Worm (Caenorhabditis elegans): Measurements from ENCODE around the gene Y51H7C.7.
A peak's percentile ranks its signal among the peaks of the same experiment; 100 is the strongest.

Gene Y51H7C.7

ce11 chrII:1385280-1385679 lies 17.1 kb upstream of the Y51H7C.7 start, which contains the start of gene F54D12.7:
Gene F54D12.7, minus strand, starts transcription at chrII:1385380.
- no peak for TF ChIP-seq set-16 (GFP tag; IDR thresholded peaks at IDR 0.05)
- TF ChIP-seq dmd-8 (GFP tag; IDR thresholded peaks at IDR 0.05), result no peak

DNA sequence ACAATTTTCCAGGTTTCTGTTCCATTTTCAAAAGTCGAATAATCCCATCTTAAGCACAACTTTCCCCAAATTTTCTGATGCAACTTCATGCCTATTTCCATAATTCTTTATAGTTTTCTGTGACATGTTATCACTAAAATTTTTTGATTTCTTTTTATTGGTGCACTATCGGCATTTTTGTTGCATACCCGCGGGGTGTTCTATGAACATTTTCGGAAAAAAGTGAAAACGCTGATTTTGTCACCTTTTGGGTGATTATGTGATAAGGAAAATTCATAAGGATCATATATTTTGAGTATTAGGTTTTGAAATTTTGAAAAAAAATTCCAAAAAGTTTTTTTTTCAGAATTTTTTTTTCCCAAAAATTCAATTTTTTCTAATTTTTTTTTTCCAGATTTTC lies 15.9 kb upstream of the Y51H7C.7 start, which contains the start of gene aat-7:
TSS of gene aat-7 (plus strand) at position 393 of the 400 bp plus-strand sequence.
- TF ChIP-seq nhr-111 (GFP tag; optimal IDR thresholded peaks at IDR 0.05) (no peak), pqm-1 (tag; optimal IDR thresholded peaks at IDR 0.05) (peak; percentile 79), php-3 (GFP tag; IDR thresholded peaks at IDR 0.05) (peak; percentile 74; the same call in 1 of the 2 replicates), nhr-102 (tag; optimal IDR thresholded peaks at IDR 0.05) (no peak), hlh-11 (tag; optimal IDR thresholded peaks at IDR 0.05) (peak; percentile 55), nhr-28 (tag; optimal IDR thresholded peaks at IDR 0.05) (peak; percentile 83), nhr-77 (tag; optimal IDR thresholded peaks at IDR 0.05) (peak; percentile 37), dmd-6 (GFP tag; IDR thresholded peaks at IDR 0.05) (peak; percentile 87)

DNA sequence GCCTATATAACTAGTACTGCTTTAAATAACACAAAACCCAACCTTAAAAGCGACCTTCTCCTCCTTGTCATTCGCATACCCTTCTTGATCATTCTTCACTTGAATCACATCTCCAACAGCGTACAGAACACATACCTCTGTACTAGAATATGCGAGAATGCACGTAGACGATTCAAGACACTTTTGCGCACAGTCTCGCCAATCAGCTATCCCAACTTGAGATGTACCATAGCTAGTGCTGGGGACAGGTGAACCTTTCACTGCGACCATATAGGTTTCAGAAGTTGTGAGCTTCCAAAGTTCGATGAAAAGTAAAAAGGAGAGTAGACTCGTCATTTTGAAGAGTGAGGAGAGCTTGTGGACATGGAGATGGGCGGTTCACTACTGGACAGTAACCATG lies 4.7 kb upstream of the Y51H7C.7 start, which contains the start of gene F54D12.8:
TSS of gene F54D12.8 (minus strand) at position 336 of the 400 bp plus-strand sequence.
- TF ChIP-seq nhr-41 (GFP tag; IDR thresholded peaks at IDR 0.05) (no peak), unc-62 (GFP tag; optimal IDR thresholded peaks at IDR 0.05 in 1 of 2) (peak in 1 of 2 experiments; percentile 96), unc-62 (tag; optimal IDR thresholded peaks at IDR 0.05) (no peak)

DNA sequence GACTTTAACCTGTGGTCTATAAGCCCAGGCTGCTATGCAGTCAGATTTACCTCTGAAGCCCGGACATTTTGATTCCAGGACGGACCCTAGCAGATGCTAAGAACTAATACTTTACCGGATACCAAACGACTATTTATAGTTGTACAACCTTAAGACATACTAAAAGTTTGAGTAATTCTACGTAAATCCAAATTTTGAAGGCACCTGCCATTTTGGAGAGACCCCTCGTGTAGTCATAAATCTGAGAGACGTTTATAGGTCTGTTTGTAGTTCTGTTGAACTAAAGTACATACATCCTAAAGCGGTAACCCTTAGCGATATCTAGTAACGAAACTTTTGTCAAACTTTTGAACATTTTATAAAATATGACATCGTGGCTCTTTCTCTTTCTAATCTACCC lies 4.0 kb upstream of the Y51H7C.7 start, which contains the start of gene F54D12.2:
TSS of gene F54D12.2 (plus strand) at position 301 of the 400 bp plus-strand sequence.
- no peak for TF ChIP-seq hlh-11 (tag; optimal IDR thresholded peaks at IDR 0.05)
- TF ChIP-seq ceh-62 (tag; optimal IDR thresholded peaks at IDR 0.05), result no peak
- TF ChIP-seq unc-130 (GFP tag; optimal IDR thresholded peaks at IDR 0.05), result no peak
- TF ChIP-seq F49E8.2 (tag; optimal IDR thresholded peaks at IDR 0.05; ENCODE audit: borderline replicate concordance), result no peak
- no peak for TF ChIP-seq jun-1 (tag; optimal IDR thresholded peaks at IDR 0.05)
- no peak for TF ChIP-seq F26F4.8 (GFP tag; conservative IDR thresholded peaks at IDR 0.05)
- TF ChIP-seq tra-1 (GFP tag; IDR thresholded peaks at IDR 0.05), result no peak
- TF ChIP-seq ceh-44 (GFP tag; IDR thresholded peaks at IDR 0.05), result no peak
- no peak for TF ChIP-seq aha-1 (tag)
- no peak for TF ChIP-seq Y75B8A.6 (GFP tag; IDR thresholded peaks at IDR 0.05)
- no peak for TF ChIP-seq dmd-8 (GFP tag; IDR thresholded peaks at IDR 0.05)
- TF ChIP-seq skn-1 (tag; optimal IDR thresholded peaks at IDR 0.05), result no peak
- TF ChIP-seq lin-15B (tag; optimal IDR thresholded peaks at IDR 0.05), result no peak
- no peak for TF ChIP-seq nhr-102 (tag; optimal IDR thresholded peaks at IDR 0.05)

ce11 chrII:1400105-1400504 lies 2.3 kb upstream of the Y51H7C.7 start, which contains the start of gene F54D12.1:
Gene F54D12.1, plus strand, starts transcription at chrII:1400405.
- TF ChIP-seq hlh-11 (tag; optimal IDR thresholded peaks at IDR 0.05), result no peak
- no peak for TF ChIP-seq spr-3 (GFP tag; optimal IDR thresholded peaks at IDR 0.05)
- no peak for TF ChIP-seq lim-7 (GFP tag; IDR thresholded peaks at IDR 0.05)
- TF ChIP-seq ztf-11 (tag; optimal IDR thresholded peaks at IDR 0.05), result no peak
- no peak for TF ChIP-seq unc-39 (tag; optimal IDR thresholded peaks at IDR 0.05)
- TF ChIP-seq dmd-8 (GFP tag; IDR thresholded peaks at IDR 0.05), result no peak
- no peak for TF ChIP-seq ceh-32 (tag; optimal IDR thresholded peaks at IDR 0.05; ENCODE audit: poor library complexity)
- no peak for TF ChIP-seq R02D3.7 (tag; optimal IDR thresholded peaks at IDR 0.05)

ce11 chrII:1401474-1401873 lies 895 bp upstream of the Y51H7C.7 start, which contains the start of gene Y51H7C.8:
Gene Y51H7C.8, plus strand, starts transcription at chrII:1401774.
- TF ChIP-seq T20F7.1 (GFP tag; optimal IDR thresholded peaks at IDR 0.05) (no peak), saeg-2 (GFP tag; IDR thresholded peaks at IDR 0.05) (no peak), Y48G9A.11 (GFP tag; IDR thresholded peaks at IDR 0.05) (no peak), nhr-11 (tag; optimal IDR thresholded peaks at IDR 0.05) (no peak), lin-29 (GFP tag; IDR thresholded peaks at IDR 0.05) (no peak), egl-27 (tag; optimal IDR thresholded peaks at IDR 0.05) (no peak), nhr-111 (GFP tag; optimal IDR thresholded peaks at IDR 0.05) (no peak), zag-1 (tag; optimal IDR thresholded peaks at IDR 0.05) (no peak), R02D3.7 (tag; optimal IDR thresholded peaks at IDR 0.05) (no peak), ZK337.2 (GFP tag; IDR thresholded peaks at IDR 0.05) (no peak), ama-1 (optimal IDR thresholded peaks at IDR 0.05) (no peak), daf-8 (GFP tag; IDR thresholded peaks at IDR 0.05) (no peak), nhr-42 (GFP tag; IDR thresholded peaks at IDR 0.05) (no peak), mxl-2 (GFP tag; conservative IDR thresholded peaks at IDR 0.05) (no peak), lin-38 (GFP tag; IDR thresholded peaks at IDR 0.05) (no peak), arid-1 (GFP tag; conservative IDR thresholded peaks at IDR 0.05) (no peak)
